Worm (Caenorhabditis elegans) whole organism, midembryonic: ENCODE results near the gene K06A9.1.

Source experiments
- T22C8.4 ChIP-seq: fragments of 200-800 bp; sonication (Bioruptor generic); IDR thresholded peaks from 2 replicates; pipeline ENCODE4 v1.3.6; 2022; ENCODE audit warnings: missing genetic modification characterization, missing compliant biosample characterization
- cog-1 ChIP-seq: sonication (generic microtip); optimal IDR thresholded peaks from 2 replicates; lab custom pipeline; 2016; ENCODE audit warnings: missing genetic modification characterization, missing compliant biosample characterization
- flt-1 ChIP-seq: fragments of 200-800 bp; sonication (Bioruptor generic); IDR thresholded peaks from 2 replicates; pipeline ENCODE4 v1.3.6; 2022; ENCODE audit warnings: missing genetic modification characterization, missing compliant biosample characterization
- klf-2 ChIP-seq: fragments of 200-800 bp; sonication (Bioruptor generic); conservative IDR thresholded peaks from 2 replicates; pipeline ENCODE4 v1.3.6; 2022; ENCODE audit warnings: missing genetic modification reagents, missing genetic modification characterization, missing compliant biosample characterization
- med-1 ChIP-seq: sonication (generic microtip); optimal IDR thresholded peaks from 2 replicates; lab custom pipeline; 2017; ENCODE audit warnings: missing genetic modification characterization, mild to moderate bottlenecking, missing compliant biosample characterization, antibody characterized with exemption, missing genetic modification reagents; ENCODE audit not compliant: insufficient read depth
- ref-1 ChIP-seq: fragments of 200-800 bp; sonication (Bioruptor generic); conservative IDR thresholded peaks from 2 replicates; pipeline ENCODE4 v1.3.6; 2022; ENCODE audit warnings: missing genetic modification reagents, missing genetic modification characterization, missing compliant biosample characterization
- tab-1 ChIP-seq: fragments of 200-800 bp; sonication (Bioruptor generic); IDR thresholded peaks from 2 replicates; pipeline ENCODE4 v1.3.6; 2022; ENCODE audit warnings: missing genetic modification characterization, missing compliant biosample characterization
- ztf-23 ChIP-seq: fragments of 200-800 bp; sonication (Bioruptor generic); IDR thresholded peaks from 2 replicates; pipeline ENCODE4 v1.3.6; 2022; ENCODE audit warnings: missing genetic modification reagents, missing genetic modification characterization, missing compliant biosample characterization
- ztf-29 ChIP-seq: fragments of 200-800 bp; sonication (Bioruptor generic); IDR thresholded peaks from 2 replicates; pipeline ENCODE4 v1.3.6; 2022; ENCODE audit warnings: missing genetic modification reagents, missing genetic modification characterization, missing compliant biosample characterization

The K06A9.1 gene

ce11 chrX:1603027-1603426, 55.7 kb downstream of the K06A9.1 start:
- TF ChIP-seq T22C8.4 (GFP tag; lab: Robert Waterston, UW) (no peak), klf-2 (GFP tag; lab: Robert Waterston, UW) (no peak), tab-1 (no peak), cog-1 (tag; lab: Kevin White, UChicago) (no peak), flt-1 (GFP tag; lab: Robert Waterston, UW) (no peak), ztf-23 (GFP tag; lab: Robert Waterston, UW) (no peak), ref-1 (GFP tag; lab: Robert Waterston, UW) (no peak)

ce11 chrX:1603709-1604108, 56.4 kb downstream of the K06A9.1 start:
- TF ChIP-seq ztf-29 (GFP tag; lab: Robert Waterston, UW) = no peak
- no peak for TF ChIP-seq ref-1 (GFP tag; lab: Robert Waterston, UW)
- TF ChIP-seq ztf-23 (GFP tag; lab: Robert Waterston, UW) = no peak
- TF ChIP-seq klf-2 (GFP tag; lab: Robert Waterston, UW) = no peak
- TF ChIP-seq flt-1 (GFP tag; lab: Robert Waterston, UW) = no peak
- no peak for TF ChIP-seq med-1
- TF ChIP-seq tab-1 = no peak
- TF ChIP-seq cog-1 (tag; lab: Kevin White, UChicago) = no peak
- TF ChIP-seq T22C8.4 (GFP tag; lab: Robert Waterston, UW) = no peak

ce11 chrX:1604606-1605005, 57.3 kb downstream of the K06A9.1 start, which contains the start of gene H11E01.3:
H11E01.3 (plus strand) TSS chrX:1604906.
- TF ChIP-seq T22C8.4 (GFP tag; lab: Robert Waterston, UW) = no peak
- TF ChIP-seq ztf-23 (GFP tag; lab: Robert Waterston, UW) = no peak
- TF ChIP-seq med-1 = no peak
- TF ChIP-seq tab-1 = no peak
- no peak for TF ChIP-seq ztf-29 (GFP tag; lab: Robert Waterston, UW)
- TF ChIP-seq ref-1 (GFP tag; lab: Robert Waterston, UW) = no peak
- TF ChIP-seq flt-1 (GFP tag; lab: Robert Waterston, UW) = no peak
- TF ChIP-seq cog-1 (tag; lab: Kevin White, UChicago) = no peak
- no peak for TF ChIP-seq klf-2 (GFP tag; lab: Robert Waterston, UW)
